Worm (Caenorhabditis elegans) whole organism, mixed stage, embryonic: ENCODE results near the gene F16H6.9.
"Not testable (repeated sequence)": the region's sequence is repeated elsewhere in the genome, so short reads cannot be mapped to it uniquely, and the experiment has no call there.

Source experiments
- bed-3 ChIP-seq: fragments of 200-800 bp; sonication (Bioruptor generic); optimal IDR thresholded peaks from 3 replicates; lab custom pipeline; 2018; ENCODE audit warnings: mild to moderate bottlenecking, missing genetic modification characterization, moderate library complexity, missing compliant biosample characterization
- ceh-39 ChIP-seq: fragments of 150-350 bp; optimal IDR thresholded peaks from 2 replicates; lab custom pipeline; 2014; ENCODE audit warnings: missing biosample characterization, missing genetic modification characterization
- ceh-43 ChIP-seq: fragments of 200-800 bp; sonication (Bioruptor generic); optimal IDR thresholded peaks from 2 replicates; lab custom pipeline; 2018; ENCODE audit warnings: mild to moderate bottlenecking, missing genetic modification characterization, moderate library complexity, missing compliant biosample characterization
- ceh-83 ChIP-seq: fragments of 200-800 bp; sonication (Bioruptor generic); optimal IDR thresholded peaks from 2 replicates; lab custom pipeline; 2018; ENCODE audit warnings: mild to moderate bottlenecking, missing genetic modification characterization, missing compliant biosample characterization
- ces-1 ChIP-seq: fragments of 150-350 bp; optimal IDR thresholded peaks from 2 replicates; lab custom pipeline; 2014; ENCODE audit warnings: missing biosample characterization, missing genetic modification reagents, missing genetic modification characterization
- drap-1 ChIP-seq: fragments of 200-800 bp; sonication (Bioruptor generic); optimal IDR thresholded peaks from 3 replicates; lab custom pipeline; 2018; ENCODE audit warnings: mild to moderate bottlenecking, missing genetic modification characterization, missing compliant biosample characterization
- elt-1 ChIP-seq: sonication (generic microtip); optimal IDR thresholded peaks from 2 replicates; lab custom pipeline; 2017; ENCODE audit warnings: missing genetic modification characterization, mild to moderate bottlenecking, missing compliant biosample characterization, antibody characterized with exemption, moderate library complexity, borderline replicate concordance; ENCODE audit not compliant: insufficient read depth
- elt-3 ChIP-seq: fragments of 150-350 bp; optimal IDR thresholded peaks from 2 replicates; lab custom pipeline; 2014; ENCODE audit warnings: missing biosample characterization, missing genetic modification characterization
- flh-1 ChIP-seq: fragments of 200-800 bp; sonication (Bioruptor generic); optimal IDR thresholded peaks from 2 replicates; lab custom pipeline; 2018; ENCODE audit warnings: mild to moderate bottlenecking, missing genetic modification characterization, moderate library complexity, missing compliant biosample characterization
- ham-2 ChIP-seq: fragments of 200-800 bp; sonication (Bioruptor generic); optimal IDR thresholded peaks from 2 replicates; lab custom pipeline; 2018; ENCODE audit warnings: mild to moderate bottlenecking, missing genetic modification characterization, missing compliant biosample characterization
- hlh-1 ChIP-seq: fragments of 150-350 bp; optimal IDR thresholded peaks from 2 replicates; lab custom pipeline; 2014; ENCODE audit warnings: missing biosample characterization, missing genetic modification reagents, missing genetic modification characterization
- lin-13 ChIP-seq: fragments of 150-350 bp; optimal IDR thresholded peaks from 2 replicates; lab custom pipeline; 2014; ENCODE audit warnings: missing biosample characterization, missing genetic modification characterization
- lin-32 ChIP-seq: fragments of 200-800 bp; sonication (Bioruptor generic); optimal IDR thresholded peaks from 2 replicates; lab custom pipeline; 2018; ENCODE audit warnings: mild to moderate bottlenecking, missing genetic modification characterization, missing compliant biosample characterization
- lsy-2 ChIP-seq: fragments of 150-350 bp; optimal IDR thresholded peaks from 2 replicates; lab custom pipeline; 2014; ENCODE audit warnings: missing biosample characterization, missing genetic modification characterization
- mab-5 ChIP-seq: fragments of 150-350 bp; optimal IDR thresholded peaks from 2 replicates; lab custom pipeline; 2014; ENCODE audit warnings: missing biosample characterization, missing genetic modification characterization
- mls-2 ChIP-seq: sonication (generic microtip); optimal IDR thresholded peaks from 2 replicates; lab custom pipeline; 2016; ENCODE audit warnings: mild to moderate bottlenecking, missing genetic modification characterization, moderate library complexity, missing compliant biosample characterization
- nhr-12 ChIP-seq: fragments of 150-350 bp; optimal IDR thresholded peaks from 2 replicates; lab custom pipeline; 2014; ENCODE audit warnings: missing biosample characterization, missing genetic modification characterization
- nhr-2 ChIP-seq: fragments of 150-350 bp; optimal IDR thresholded peaks from 2 replicates; lab custom pipeline; 2014; ENCODE audit warnings: missing biosample characterization, missing genetic modification characterization
- nhr-237 ChIP-seq: fragments of 150-350 bp; optimal IDR thresholded peaks from 2 replicates; lab custom pipeline; 2014; ENCODE audit warnings: missing biosample characterization, missing genetic modification characterization
- nhr-28 ChIP-seq: fragments of 150-350 bp; optimal IDR thresholded peaks from 2 replicates; lab custom pipeline; 2014; ENCODE audit warnings: missing biosample characterization, missing genetic modification characterization
- nhr-76 ChIP-seq: sonication (generic microtip); optimal IDR thresholded peaks from 2 replicates; lab custom pipeline; 2017; ENCODE audit warnings: missing biosample characterization, missing genetic modification characterization
- pha-4 ChIP-seq: fragments of 150-350 bp; optimal IDR thresholded peaks from 2 replicates; lab custom pipeline; 2018; ENCODE audit warnings: missing biosample characterization, missing genetic modification reagents, missing genetic modification characterization
- sem-2 ChIP-seq: fragments of 200-800 bp; sonication (Bioruptor generic); optimal IDR thresholded peaks from 2 replicates; lab custom pipeline; 2018; ENCODE audit warnings: mild to moderate bottlenecking, missing genetic modification characterization, missing compliant biosample characterization
- sptf-1 ChIP-seq: sonication (generic microtip); optimal IDR thresholded peaks from 2 replicates; lab custom pipeline; 2017; ENCODE audit warnings: mild to moderate bottlenecking, missing genetic modification characterization, moderate library complexity, missing compliant biosample characterization
- tbx-8 ChIP-seq: fragments of 200-800 bp; sonication (Bioruptor generic); optimal IDR thresholded peaks from 2 replicates; lab custom pipeline; 2018; ENCODE audit warnings: mild to moderate bottlenecking, missing genetic modification characterization, moderate library complexity, missing compliant biosample characterization
- unc-39 ChIP-seq: fragments of 150-350 bp; optimal IDR thresholded peaks from 2 replicates; lab custom pipeline; 2014; ENCODE audit warnings: missing biosample characterization, missing genetic modification characterization
- unc-62 ChIP-seq: fragments of 150-350 bp; optimal IDR thresholded peaks from 2 replicates; lab custom pipeline; 2014; ENCODE audit warnings: missing biosample characterization, missing genetic modification reagents, missing genetic modification characterization
- zip-8 ChIP-seq: fragments of 150-350 bp; optimal IDR thresholded peaks from 2 replicates; lab custom pipeline; 2014; ENCODE audit warnings: missing biosample characterization, missing genetic modification characterization
- ztf-11 ChIP-seq: fragments of 150-350 bp; optimal IDR thresholded peaks from 2 replicates; lab custom pipeline; 2014; ENCODE audit warnings: missing biosample characterization, missing genetic modification characterization

The F16H6.9 gene

DNA sequence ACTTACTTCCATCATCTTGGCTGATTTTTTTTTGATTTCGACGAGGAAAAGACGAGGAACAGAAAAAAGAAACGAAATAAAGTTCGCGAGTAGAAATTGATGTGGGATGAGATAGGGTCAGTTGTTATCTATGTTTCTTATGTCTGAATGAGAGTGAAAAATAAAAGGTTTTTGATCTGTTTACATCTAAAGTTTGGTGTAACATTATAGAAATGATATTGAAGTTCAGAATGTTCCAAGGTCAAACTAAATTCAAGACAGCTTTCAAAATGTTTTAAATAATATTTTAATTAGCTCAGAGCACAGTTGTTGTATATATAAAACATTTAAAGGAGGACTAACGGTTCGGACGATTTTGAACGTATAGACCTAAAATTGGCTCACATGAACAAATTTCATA, 7.8 kb upstream of the F16H6.9 start, which contains the start of gene F16H6.7:
Gene F16H6.7, minus strand, starts transcription at position 101 of the 400 bp plus-strand sequence.
- no peak for TF ChIP-seq unc-39 (tag; lab: Kevin White, UChicago)
- no peak for TF ChIP-seq hlh-1
- TF ChIP-seq sem-2, result no peak
- no peak for TF ChIP-seq flh-1
- no peak for TF ChIP-seq tbx-8 (GFP tag; lab: Kevin White, UChicago)
- no peak for TF ChIP-seq mls-2
- TF ChIP-seq sptf-1 (tag; lab: Kevin White, UChicago), result no peak
- TF ChIP-seq ceh-43 (GFP tag; lab: Kevin White, UChicago), result no peak
- no peak for TF ChIP-seq lsy-2 (tag; lab: Kevin White, UChicago)
- TF ChIP-seq elt-1 (tag; lab: Kevin White, UChicago), result no peak
- no peak for TF ChIP-seq pha-4 (tag; lab: Kevin White, UChicago)
- no peak for TF ChIP-seq ceh-83 (GFP tag; lab: Kevin White, UChicago)
- no peak for TF ChIP-seq ztf-11
- TF ChIP-seq, all 35 proteins: peak for 0

DNA sequence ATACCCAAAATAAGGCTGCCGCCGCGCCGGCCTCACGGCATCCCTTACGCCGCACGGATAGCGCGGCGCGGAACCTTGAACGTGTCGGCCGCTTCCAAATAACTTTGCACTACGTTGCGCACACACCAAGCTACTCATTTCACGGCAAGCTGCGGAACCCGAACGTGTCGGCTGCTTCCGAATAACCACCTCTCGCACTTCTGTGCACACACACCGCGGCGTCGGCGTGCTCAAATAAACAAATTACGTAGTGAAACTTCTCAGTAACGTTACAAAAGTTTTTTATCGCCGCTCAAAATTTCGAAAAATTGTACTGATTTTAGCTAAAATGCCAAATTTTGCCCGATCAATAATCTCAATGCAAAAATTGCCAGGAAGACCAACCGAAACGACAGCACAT, 4.0 kb upstream of the F16H6.9 start:
- TF ChIP-seq zip-8, result no peak
- TF ChIP-seq ceh-83 (GFP tag; lab: Kevin White, UChicago), result no peak
- TF ChIP-seq lsy-2 (tag; lab: Kevin White, UChicago), result no peak
- TF ChIP-seq elt-1 (tag; lab: Kevin White, UChicago), result no peak
- TF ChIP-seq sptf-1 (tag; lab: Kevin White, UChicago), result no peak
- TF ChIP-seq sem-2, result no peak
- TF ChIP-seq ceh-39, result no peak
- TF ChIP-seq nhr-2 (tag; lab: Kevin White, UChicago), result no peak
- TF ChIP-seq bed-3 (GFP tag; lab: Kevin White, UChicago), result no peak
- TF ChIP-seq unc-62 (GFP tag; lab: Kevin White, UChicago), result no peak
- TF ChIP-seq elt-3 (tag; lab: Kevin White, UChicago), result no peak
- TF ChIP-seq pha-4 (tag; lab: Kevin White, UChicago), result no peak
- TF ChIP-seq flh-1, result no peak
- no peak for TF ChIP-seq ham-2 (GFP tag; lab: Kevin White, UChicago)
- TF ChIP-seq, all 35 proteins: peak for 0

- TF ChIP-seq nhr-12; nhr-76 (tag; lab: Kevin White, UChicago); ceh-83 (GFP tag; lab: Kevin White, UChicago): not testable (repeated sequence)
Measured at ce11 chrV:18216175-18216574, 709 bp upstream of the F16H6.9 start, which contains the start of gene F16H6.8. TSS of gene F16H6.8 (minus strand) at chrV:18216275.

- TF ChIP-seq nhr-76 (tag; lab: Kevin White, UChicago) (no peak), bed-3 (GFP tag; lab: Kevin White, UChicago) (no peak), ztf-11 (no peak), lin-13 (tag; lab: Kevin White, UChicago) (no peak), mab-5 (tag; lab: Kevin White, UChicago) (no peak)
Measured at ce11 chrV:18224353-18224752, 7.5 kb downstream of the F16H6.9 start, which contains the start of gene F16H6.10. TSS of gene F16H6.10 (minus strand) at chrV:18224453.

- no peak for TF ChIP-seq ceh-43 (GFP tag; lab: Kevin White, UChicago)
- TF ChIP-seq nhr-237 (tag; lab: Kevin White, UChicago), result no peak
- TF ChIP-seq ces-1 (GFP tag; lab: Kevin White, UChicago), result no peak
- no peak for TF ChIP-seq nhr-28 (tag; lab: Kevin White, UChicago)
- TF ChIP-seq drap-1 (GFP tag; lab: Kevin White, UChicago), result no peak
- no peak for TF ChIP-seq unc-39 (tag; lab: Kevin White, UChicago)
- no peak for TF ChIP-seq lin-13 (tag; lab: Kevin White, UChicago)
- no peak for TF ChIP-seq nhr-12
- TF ChIP-seq lin-32 (GFP tag; lab: Kevin White, UChicago), result no peak
- TF ChIP-seq bed-3 (GFP tag; lab: Kevin White, UChicago), result no peak
- no peak for TF ChIP-seq ceh-83 (GFP tag; lab: Kevin White, UChicago)
Measured at ce11 chrV:18235808-18236207, 18.9 kb downstream of the F16H6.9 start.
